Worm (Caenorhabditis elegans): ENCODE measurements around the gene T10B5.10.

ce11 chrV:1862954-1863353, 6.9 kb upstream of the T10B5.10 start:
- no peak for TF ChIP-seq blmp-1 (tag; optimal IDR thresholded peaks at IDR 0.05)
- TF ChIP-seq grh-1 (GFP tag; IDR thresholded peaks at IDR 0.05) = no peak
- no peak for TF ChIP-seq zag-1 (tag; optimal IDR thresholded peaks at IDR 0.05)
- no peak for TF ChIP-seq nhr-76 (tag; optimal IDR thresholded peaks at IDR 0.05)
- TF ChIP-seq sox-4 (tag; optimal IDR thresholded peaks at IDR 0.05) = no peak
- no peak for TF ChIP-seq ztf-4 (tag; optimal IDR thresholded peaks at IDR 0.05)
- TF ChIP-seq unc-86 (tag; optimal IDR thresholded peaks at IDR 0.05) = no peak

All from whole organism, L1 larva.